Worm (Caenorhabditis elegans): Measurements from ENCODE around the gene ZK632.10.
A peak's percentile ranks its signal among the peaks of the same experiment; 100 is the strongest.

Gene ZK632.10

DNA sequence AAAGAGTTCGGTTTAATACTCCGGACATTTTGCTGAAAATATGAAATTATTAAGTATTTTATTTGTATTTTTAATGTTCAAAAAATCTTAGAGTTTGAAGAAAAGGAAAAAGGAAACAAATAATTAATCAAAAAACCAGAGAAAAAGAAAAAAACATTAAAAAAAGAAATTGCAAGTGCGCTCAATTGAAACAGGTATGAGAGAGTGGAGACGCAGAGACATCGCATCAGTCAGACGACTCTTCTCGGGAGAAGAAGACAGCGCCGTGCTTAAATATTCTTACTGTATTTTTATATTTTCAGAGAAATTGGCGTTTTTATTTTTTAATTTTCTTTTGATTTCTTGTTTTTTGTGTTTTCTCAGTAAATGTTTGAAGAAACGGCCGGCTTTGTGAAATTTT, 20.6 kb upstream of the ZK632.10 start, which contains the start of gene mrpl-36 (continued):
- TF ChIP-seq C34B4.2 (tag; optimal IDR thresholded peaks at IDR 0.05) (no peak), unc-130 (tag; optimal IDR thresholded peaks at IDR 0.05) (no peak), mdl-1 (tag; optimal IDR thresholded peaks at IDR 0.05) (peak in 1 of 2 experiments; percentile 5), jun-1 (tag; optimal IDR thresholded peaks at IDR 0.05) (no peak), C16A3.4 (tag; optimal IDR thresholded peaks at IDR 0.05) (peak; percentile 30), egl-13 (tag; optimal IDR thresholded peaks at IDR 0.05) (no peak), ama-1 (optimal IDR thresholded peaks at IDR 0.05) (no peak), nhr-90 (tag; optimal IDR thresholded peaks at IDR 0.05; ENCODE audit: poor library complexity) (no peak), ces-1 (GFP tag; optimal IDR thresholded peaks at IDR 0.05) (no peak), ceh-88 (GFP tag; IDR thresholded peaks at IDR 0.05) (no peak), snu-23 (GFP tag; optimal IDR thresholded peaks at IDR 0.05) (peak; percentile 54), zip-4 (GFP tag; optimal IDR thresholded peaks at IDR 0.05) (no peak), F16B12.6 (tag; optimal IDR thresholded peaks at IDR 0.05) (peak; percentile 33), sptf-1 (tag; optimal IDR thresholded peaks at IDR 0.05) (no peak), mep-1 (tag; optimal IDR thresholded peaks at IDR 0.05) (peak; percentile 38), isw-1 (GFP tag; IDR thresholded peaks at IDR 0.05) (no peak), pqm-1 (tag; optimal IDR thresholded peaks at IDR 0.05) (no peak), hlh-17 (GFP tag; optimal IDR thresholded peaks at IDR 0.05; ENCODE audit: borderline replicate concordance) (no peak), ceh-82 (tag; optimal IDR thresholded peaks at IDR 0.05) (peak in 1 of 3 experiments; percentile 36), vab-15 (tag; optimal IDR thresholded peaks at IDR 0.05) (no peak), tlp-1 (tag; optimal IDR thresholded peaks at IDR 0.05) (no peak), tbx-2 (tag; optimal IDR thresholded peaks at IDR 0.05) (no peak), ztf-4 (tag; optimal IDR thresholded peaks at IDR 0.05) (no peak), fkh-10 (GFP tag; optimal IDR thresholded peaks at IDR 0.05) (no peak), mef-2 (tag; optimal IDR thresholded peaks at IDR 0.05) (no peak), ceh-8 (GFP tag; optimal IDR thresholded peaks at IDR 0.05) (no peak), unc-62 (GFP tag; optimal IDR thresholded peaks at IDR 0.05) (no peak), lin-39 (tag; optimal IDR thresholded peaks at IDR 0.05) (no peak), xbp-1 (tag; optimal IDR thresholded peaks at IDR 0.05) (no peak), elt-2 (tag; optimal IDR thresholded peaks at IDR 0.05) (no peak), aly-2 (tag; optimal IDR thresholded peaks at IDR 0.05) (no peak), fkh-8 (tag; optimal IDR thresholded peaks at IDR 0.05) (no peak), mab-9 (GFP tag; IDR thresholded peaks at IDR 0.05) (no peak), sox-4 (tag; optimal IDR thresholded peaks at IDR 0.05) (no peak), grh-1 (GFP tag; IDR thresholded peaks at IDR 0.05) (no peak), nhr-28 (tag; optimal IDR thresholded peaks at IDR 0.05) (no peak), ceh-90 (tag; optimal IDR thresholded peaks at IDR 0.05) (no peak), nhr-20 (tag; optimal IDR thresholded peaks at IDR 0.05) (peak; percentile 30), skn-1 (tag; optimal IDR thresholded peaks at IDR 0.05) (peak; percentile 40), fos-1 (tag; optimal IDR thresholded peaks at IDR 0.05) (no peak), lir-3 (tag; optimal IDR thresholded peaks at IDR 0.05; ENCODE audit: poor library complexity) (no peak), lin-15B (tag; optimal IDR thresholded peaks at IDR 0.05) (peak; percentile 9), alr-1 (tag; optimal IDR thresholded peaks at IDR 0.05; ENCODE audit: borderline replicate concordance) (no peak), nhr-11 (tag; optimal IDR thresholded peaks at IDR 0.05) (no peak), ets-5 (GFP tag; IDR thresholded peaks at IDR 0.05) (no peak), dsc-1 (tag; optimal IDR thresholded peaks at IDR 0.05) (no peak), swsn-7 (tag; optimal IDR thresholded peaks at IDR 0.05) (peak; percentile 4)
